Worm (Caenorhabditis elegans) whole organism, young adult: Measurements from ENCODE around the gene let-721.

Source experiments
- B0336.3 ChIP-seq: fragments of 200-800 bp; sonication (Bioruptor generic); IDR thresholded peaks from 2 replicates; pipeline ENCODE4 v1.3.6; 2022; ENCODE audit warnings: missing genetic modification characterization, missing compliant biosample characterization
- C06A6.2 ChIP-seq: fragments of 200-800 bp; sonication (Bioruptor generic); conservative IDR thresholded peaks from 2 replicates; pipeline ENCODE4 v1.3.6; 2022; ENCODE audit warnings: missing genetic modification characterization, missing compliant biosample characterization
- C17E4.6 ChIP-seq: fragments of 200-800 bp; sonication (Bioruptor generic); IDR thresholded peaks from 2 replicates; pipeline ENCODE4 v1.3.6; 2022; ENCODE audit warnings: missing genetic modification reagents, missing genetic modification characterization, missing compliant biosample characterization
- D2030.7 ChIP-seq: fragments of 200-800 bp; sonication (Bioruptor generic); IDR thresholded peaks from 2 replicates; pipeline ENCODE4 v1.3.6; 2022; ENCODE audit warnings: missing genetic modification reagents, missing genetic modification characterization, missing compliant biosample characterization
- F23B12.7 ChIP-seq: sonication (generic microtip); optimal IDR thresholded peaks from 2 replicates; lab custom pipeline; 2017; ENCODE audit warnings: missing genetic modification characterization, mild to moderate bottlenecking, missing compliant biosample characterization, antibody characterized with exemption, moderate library complexity; ENCODE audit not compliant: insufficient read depth
- F57C9.4 ChIP-seq: sonication (generic microtip); optimal IDR thresholded peaks from 2 replicates; lab custom pipeline; 2017; ENCODE audit warnings: mild to moderate bottlenecking, missing genetic modification characterization, missing compliant biosample characterization
- Y53G8AR.9 ChIP-seq: fragments of 200-800 bp; sonication (Bioruptor generic); conservative IDR thresholded peaks from 2 replicates; pipeline ENCODE4 v1.3.6; 2022; ENCODE audit warnings: missing genetic modification reagents, missing genetic modification characterization, missing compliant biosample characterization
- Y56A3A.18 ChIP-seq: fragments of 200-800 bp; sonication (Bioruptor generic); IDR thresholded peaks from 2 replicates; pipeline ENCODE4 v1.3.6; 2022; ENCODE audit warnings: missing genetic modification reagents, missing genetic modification characterization, missing compliant biosample characterization
- Y79H2A.3 ChIP-seq: fragments of 200-800 bp; sonication (Bioruptor generic); conservative IDR thresholded peaks from 2 replicates; pipeline ENCODE4 v1.3.6; 2022; ENCODE audit warnings: missing genetic modification reagents, missing genetic modification characterization, missing compliant biosample characterization
- aptf-3 ChIP-seq: fragments of 200-800 bp; sonication (Bioruptor generic); IDR thresholded peaks from 2 replicates; pipeline ENCODE4 v1.3.6; 2022; ENCODE audit warnings: missing genetic modification characterization, missing compliant biosample characterization
- athp-1 ChIP-seq: sonication (generic microtip); optimal IDR thresholded peaks from 2 replicates; lab custom pipeline; 2017; ENCODE audit warnings: mild to moderate bottlenecking, missing genetic modification characterization, missing compliant biosample characterization
- bed-1 ChIP-seq: fragments of 200-800 bp; sonication (Bioruptor generic); IDR thresholded peaks from 2 replicates; pipeline ENCODE4 v1.3.6; 2022; ENCODE audit warnings: missing genetic modification reagents, missing genetic modification characterization, missing compliant biosample characterization
- ccch-3 ChIP-seq: fragments of 200-800 bp; sonication (Bioruptor generic); optimal IDR thresholded peaks from 2 replicates; lab custom pipeline; 2018; ENCODE audit warnings: mild to moderate bottlenecking, missing genetic modification characterization, missing compliant biosample characterization
- cebp-1 ChIP-seq, 2 experiments: fragments of 200-800 bp in 1 of 2; sonication (Bioruptor generic) in 1 of 2; sonication (generic microtip) in 1 of 2; IDR thresholded peaks in 1 of 2; optimal IDR thresholded peaks in 1 of 2; 2 replicates each; pipeline versions ENCODE4 v1.3.6 to Lab custom; 2017 to 2022; ENCODE audit warnings: missing compliant biosample characterization in 2 of 2, missing genetic modification characterization in 2 of 2, mild to moderate bottlenecking in 1 of 2, missing genetic modification reagents in 1 of 2, moderate library complexity in 1 of 2
- ceh-27 ChIP-seq: fragments of 200-800 bp; sonication (Bioruptor generic); optimal IDR thresholded peaks from 2 replicates; lab custom pipeline; 2018; ENCODE audit warnings: mild to moderate bottlenecking, missing genetic modification characterization, moderate library complexity, missing compliant biosample characterization
- ceh-79 ChIP-seq: sonication (generic microtip); optimal IDR thresholded peaks from 2 replicates; lab custom pipeline; 2017; ENCODE audit warnings: mild to moderate bottlenecking, missing genetic modification characterization, missing compliant biosample characterization
- die-1 ChIP-seq: sonication (generic microtip); optimal IDR thresholded peaks from 2 replicates; lab custom pipeline; 2016; ENCODE audit warnings: missing genotype, mild to moderate bottlenecking, missing genetic modification characterization, missing compliant biosample characterization
- egl-18 ChIP-seq: fragments of 200-800 bp; sonication (Bioruptor generic); IDR thresholded peaks from 2 replicates; pipeline ENCODE4 v1.3.6; 2022; ENCODE audit warnings: missing genetic modification reagents, missing genetic modification characterization, missing compliant biosample characterization
- ekl-4 ChIP-seq: fragments of 200-800 bp; sonication (Bioruptor generic); IDR thresholded peaks from 2 replicates; pipeline ENCODE4 v1.3.6; 2022; ENCODE audit warnings: missing genetic modification reagents, missing genetic modification characterization, missing compliant biosample characterization
- him-1 ChIP-seq: sonication (generic microtip); optimal IDR thresholded peaks from 2 replicates; lab custom pipeline; 2016; ENCODE audit warnings: missing genotype, missing genetic modification reagents, missing genetic modification characterization, missing compliant biosample characterization
- hlh-12 ChIP-seq: sonication (generic microtip); optimal IDR thresholded peaks from 2 replicates; lab custom pipeline; 2016; ENCODE audit warnings: missing genetic modification characterization, missing compliant biosample characterization
- hrde-1 ChIP-seq: sonication (generic microtip); optimal IDR thresholded peaks from 2 replicates; lab custom pipeline; 2016; ENCODE audit warnings: missing genetic modification characterization, mild to moderate bottlenecking, missing compliant biosample characterization, moderate library complexity, missing genotype, missing genetic modification reagents, borderline replicate concordance
- hsf-1 ChIP-seq: fragments of 200-800 bp; sonication (Bioruptor generic); IDR thresholded peaks from 2 replicates; pipeline ENCODE4 v1.3.6; 2022; ENCODE audit warnings: missing genetic modification reagents, missing genetic modification characterization, missing compliant biosample characterization
- lin-26 ChIP-seq: fragments of 200-800 bp; sonication (Bioruptor generic); IDR thresholded peaks from 2 replicates; pipeline ENCODE4 v1.3.6; 2022; ENCODE audit warnings: missing genetic modification reagents, missing genetic modification characterization, missing compliant biosample characterization
- lin-54 ChIP-seq: fragments of 200-800 bp; sonication (Bioruptor generic); optimal IDR thresholded peaks from 2 replicates; lab custom pipeline; 2018; ENCODE audit warnings: mild to moderate bottlenecking, missing genetic modification characterization, missing compliant biosample characterization
- lsl-1 ChIP-seq: fragments of 200-800 bp; sonication (Bioruptor generic); optimal IDR thresholded peaks from 2 replicates; lab custom pipeline; 2018; ENCODE audit warnings: mild to moderate bottlenecking, missing genetic modification characterization, moderate library complexity, missing compliant biosample characterization
- madf-6 ChIP-seq: fragments of 200-800 bp; sonication (Bioruptor generic); IDR thresholded peaks from 2 replicates; pipeline ENCODE4 v1.3.6; 2022; ENCODE audit warnings: missing genetic modification reagents, missing genetic modification characterization, missing compliant biosample characterization
- madf-8 ChIP-seq: fragments of 200-800 bp; sonication (Bioruptor generic); conservative IDR thresholded peaks from 2 replicates; pipeline ENCODE4 v1.3.6; 2022; ENCODE audit warnings: missing genetic modification reagents, missing genetic modification characterization, missing compliant biosample characterization
- nhr-120 ChIP-seq: fragments of 200-800 bp; sonication (Bioruptor generic); IDR thresholded peaks from 2 replicates; pipeline ENCODE4 v1.3.6; 2022; ENCODE audit warnings: missing genetic modification characterization, missing compliant biosample characterization
- repo-1 ChIP-seq: sonication (generic microtip); optimal IDR thresholded peaks from 2 replicates; lab custom pipeline; 2017; ENCODE audit warnings: mild to moderate bottlenecking, missing genetic modification characterization, missing compliant biosample characterization
- rpc-1 ChIP-seq, 2 experiments: fragments of 150-350 bp in 1 of 2; sonication (generic microtip) in 1 of 2; optimal IDR thresholded peaks; 2 replicates each; lab custom pipeline; 2014 to 2018; ENCODE audit warnings: missing biosample characterization in 1 of 2, missing genetic modification characterization in 1 of 2, missing genetic modification reagents in 1 of 2, missing genotype in 1 of 2
- sea-2 ChIP-seq: fragments of 200-800 bp; sonication (Bioruptor generic); IDR thresholded peaks from 2 replicates; pipeline ENCODE4 v1.3.6; 2022; ENCODE audit warnings: missing genetic modification characterization, missing compliant biosample characterization
- snpc-3.4 ChIP-seq: sonication (generic microtip); optimal IDR thresholded peaks from 2 replicates; lab custom pipeline; 2017; ENCODE audit warnings: missing genetic modification characterization, mild to moderate bottlenecking, missing compliant biosample characterization, antibody characterized with exemption, moderate library complexity, missing genotype, missing genetic modification reagents
- unc-130 ChIP-seq: sonication (generic microtip); optimal IDR thresholded peaks from 2 replicates; lab custom pipeline; 2016; ENCODE audit warnings: missing genetic modification reagents, missing genetic modification characterization, missing compliant biosample characterization
- xnd-1 ChIP-seq: sonication (generic microtip); optimal IDR thresholded peaks from 2 replicates; lab custom pipeline; 2016; ENCODE audit warnings: missing genotype, missing genetic modification reagents, missing genetic modification characterization, missing compliant biosample characterization

Gene let-721

ce11 chrIII:6442305-6443125 is 4.2 kb downstream of the let-721 start, which contains the start of gene mel-32 (continued):
- TF ChIP-seq lin-26 (GFP tag; lab: Robert Waterston, UW) = peak; percentile 67; the same call in 1 of the 2 replicates

- TF ChIP-seq lsl-1 (GFP tag; lab: Kevin White, UChicago) = peak; percentile 32
- peak; percentile 55 for TF ChIP-seq snpc-3.4 (tag; lab: Kevin White, UChicago)
- no peak for TF ChIP-seq bed-1 (GFP tag; lab: Robert Waterston, UW)
- no peak for TF ChIP-seq repo-1 (tag; lab: Kevin White, UChicago)
- TF ChIP-seq unc-130 = peak; percentile 41
- TF ChIP-seq F57C9.4 (tag; lab: Kevin White, UChicago) = no peak
- no peak for TF ChIP-seq ccch-3 (GFP tag; lab: Kevin White, UChicago)
- TF ChIP-seq nhr-120 (GFP tag; lab: Robert Waterston, UW) = no peak
- no peak for TF ChIP-seq madf-8 (GFP tag; lab: Robert Waterston, UW)
- no peak for TF ChIP-seq F23B12.7
- 0 out of 2 replicates have a peak, but pooled peaks have one; percentile 25 for TF ChIP-seq madf-6 (GFP tag; lab: Robert Waterston, UW)
- peak; percentile 1 for TF ChIP-seq xnd-1 (tag; lab: Kevin White, UChicago)
- peak; percentile 41; the same call in 1 of the 2 replicates for TF ChIP-seq Y53G8AR.9 (GFP tag; lab: Robert Waterston, UW)
- no peak for TF ChIP-seq egl-18 (GFP tag; lab: Robert Waterston, UW)
- TF ChIP-seq D2030.7 (GFP tag; lab: Robert Waterston, UW) = peak; percentile 43; the same call in 1 of the 2 replicates
- 0 out of 2 replicates have a peak, but pooled peaks have one; percentile 46 for TF ChIP-seq C17E4.6 (GFP tag; lab: Robert Waterston, UW)
- no peak for TF ChIP-seq sea-2 (GFP tag; lab: Robert Waterston, UW)
- no peak for TF ChIP-seq rpc-1 (optimal IDR thresholded peaks at IDR 0.05; lab: Kevin White, UChicago)
- TF ChIP-seq rpc-1 (tag; optimal IDR thresholded peaks at IDR 0.05; lab: Kevin White, UChicago) = no peak
- peak; percentile 19 for TF ChIP-seq lin-54 (GFP tag; lab: Kevin White, UChicago)
- 0 out of 2 replicates have a peak, but pooled peaks have one; percentile 25 for TF ChIP-seq Y79H2A.3
- TF ChIP-seq hlh-12 (tag; lab: Kevin White, UChicago) = no peak
- TF ChIP-seq hrde-1 (tag; lab: Kevin White, UChicago) = peak; percentile 40
- peak; percentile 84 for TF ChIP-seq him-1
- 0 out of 2 replicates have a peak, but pooled peaks have one; percentile 52 for TF ChIP-seq hsf-1 (GFP tag; lab: Robert Waterston, UW)
- TF ChIP-seq athp-1 = no peak
- TF ChIP-seq ceh-79 (tag; lab: Kevin White, UChicago) = no peak
- TF ChIP-seq B0336.3 (GFP tag; lab: Robert Waterston, UW) = 0 out of 2 replicates have a peak, but pooled peaks have one; percentile 29
- peak; percentile 14; the same call in 1 of the 2 replicates for TF ChIP-seq Y56A3A.18 (GFP tag; lab: Robert Waterston, UW)
Measured at ce11 chrIII:6439854-6440253, 6.9 kb downstream of the let-721 start.

- TF ChIP-seq C06A6.2 (GFP tag; lab: Robert Waterston, UW) = no peak
- no peak for TF ChIP-seq bed-1 (GFP tag; lab: Robert Waterston, UW)
- TF ChIP-seq aptf-3 (GFP tag; lab: Robert Waterston, UW) = no peak
Measured at ce11 chrIII:6436308-6436707, 10.4 kb downstream of the let-721 start, which contains the start of gene C05D11.1. Gene C05D11.1, plus strand, starts transcription at chrIII:6436608.

- TF ChIP-seq ceh-27 (GFP tag; lab: Kevin White, UChicago) (no peak), die-1 (tag; lab: Kevin White, UChicago) (no peak), ekl-4 (0 out of 2 replicates have a peak, but pooled peaks have one; percentile 41), cebp-1 (GFP tag; IDR thresholded peaks at IDR 0.05; lab: Robert Waterston, UW) (no peak), cebp-1 (tag; optimal IDR thresholded peaks at IDR 0.05; lab: Kevin White, UChicago) (peak; percentile 15)
Measured at ce11 chrIII:6432939-6433338, 13.8 kb downstream of the let-721 start, which contains the start of gene vps-16. Gene vps-16, plus strand, starts transcription at chrIII:6433239.
